Worm (Caenorhabditis elegans) whole organism, young adult: ENCODE measurements around the gene hpo-19.

Source experiments
- D2030.7 ChIP-seq: fragments of 200-800 bp; sonication (Bioruptor generic); IDR thresholded peaks from 2 replicates; pipeline ENCODE4 v1.3.6; 2022; ENCODE audit warnings: missing genetic modification reagents, missing genetic modification characterization, missing compliant biosample characterization
- F22D6.2 ChIP-seq: sonication (generic microtip); optimal IDR thresholded peaks from 2 replicates; lab custom pipeline; 2016; ENCODE audit warnings: mild to moderate bottlenecking, missing genetic modification characterization, missing compliant biosample characterization
- F49E8.2 ChIP-seq: sonication (generic microtip); optimal IDR thresholded peaks from 3 replicates; lab custom pipeline; 2017; ENCODE audit warnings: missing genetic modification characterization, mild to moderate bottlenecking, missing compliant biosample characterization, antibody characterized with exemption, moderate library complexity; ENCODE audit not compliant: insufficient read depth
- K11D2.4 ChIP-seq: fragments of 200-800 bp; sonication (Bioruptor generic); IDR thresholded peaks from 2 replicates; pipeline ENCODE4 v1.3.6; 2022; ENCODE audit warnings: missing genetic modification reagents, missing genetic modification characterization, missing compliant biosample characterization
- T07F8.4 ChIP-seq: sonication (generic microtip); optimal IDR thresholded peaks from 2 replicates; lab custom pipeline; 2016; ENCODE audit warnings: mild to moderate bottlenecking, missing genetic modification characterization, moderate library complexity, missing compliant biosample characterization
- T26A5.8 ChIP-seq: sonication (generic microtip); optimal IDR thresholded peaks from 2 replicates; lab custom pipeline; 2016; ENCODE audit warnings: missing genetic modification characterization, missing compliant biosample characterization
- Y53F4B.3 ChIP-seq: fragments of 200-800 bp; sonication (Bioruptor generic); IDR thresholded peaks from 2 replicates; pipeline ENCODE4 v1.3.6; 2022; ENCODE audit warnings: missing genetic modification reagents, missing genetic modification characterization, missing compliant biosample characterization
- Y67H2A.10 ChIP-seq: fragments of 200-800 bp; sonication (Bioruptor generic); conservative IDR thresholded peaks from 2 replicates; pipeline ENCODE4 v1.3.6; 2022; ENCODE audit warnings: missing genetic modification reagents, missing genetic modification characterization, missing compliant biosample characterization
- attf-3 ChIP-seq: fragments of 200-800 bp; sonication (Bioruptor generic); conservative IDR thresholded peaks from 2 replicates; pipeline ENCODE4 v1.3.6; 2022; ENCODE audit warnings: missing genetic modification reagents, missing genetic modification characterization, missing compliant biosample characterization
- bed-2 ChIP-seq: fragments of 200-800 bp; sonication (Bioruptor generic); IDR thresholded peaks from 2 replicates; pipeline ENCODE4 v1.3.6; 2022; ENCODE audit warnings: missing genetic modification reagents, missing genetic modification characterization, missing compliant biosample characterization
- ceh-100 ChIP-seq: fragments of 200-800 bp; sonication (Bioruptor generic); IDR thresholded peaks from 2 replicates; pipeline ENCODE4 v1.3.6; 2022; ENCODE audit warnings: missing genetic modification reagents, missing genetic modification characterization, missing compliant biosample characterization
- ceh-58 ChIP-seq: fragments of 200-800 bp; sonication (Bioruptor generic); IDR thresholded peaks from 2 replicates; pipeline ENCODE4 v1.3.6; 2022; ENCODE audit warnings: missing genetic modification characterization, missing compliant biosample characterization
- ceh-91 ChIP-seq: fragments of 200-800 bp; sonication (Bioruptor generic); IDR thresholded peaks from 2 replicates; pipeline ENCODE4 v1.3.6; 2022; ENCODE audit warnings: missing genetic modification reagents, missing genetic modification characterization, missing compliant biosample characterization
- chd-7 ChIP-seq: sonication (generic microtip); optimal IDR thresholded peaks from 2 replicates; lab custom pipeline; 2016; ENCODE audit warnings: mild to moderate bottlenecking, missing genetic modification characterization, moderate library complexity, missing compliant biosample characterization
- ekl-4 ChIP-seq: fragments of 200-800 bp; sonication (Bioruptor generic); IDR thresholded peaks from 2 replicates; pipeline ENCODE4 v1.3.6; 2022; ENCODE audit warnings: missing genetic modification reagents, missing genetic modification characterization, missing compliant biosample characterization
- ets-4 ChIP-seq: fragments of 200-800 bp; sonication (Bioruptor generic); optimal IDR thresholded peaks from 2 replicates; lab custom pipeline; 2018; ENCODE audit warnings: mild to moderate bottlenecking, missing genetic modification characterization, missing compliant biosample characterization
- gei-17 ChIP-seq: fragments of 200-800 bp; sonication (Bioruptor generic); optimal IDR thresholded peaks from 2 replicates; lab custom pipeline; 2018; ENCODE audit warnings: mild to moderate bottlenecking, missing genetic modification characterization, missing compliant biosample characterization
- him-1 ChIP-seq: sonication (generic microtip); optimal IDR thresholded peaks from 2 replicates; lab custom pipeline; 2016; ENCODE audit warnings: missing genotype, missing genetic modification reagents, missing genetic modification characterization, missing compliant biosample characterization
- hlh-12 ChIP-seq: sonication (generic microtip); optimal IDR thresholded peaks from 2 replicates; lab custom pipeline; 2016; ENCODE audit warnings: missing genetic modification characterization, missing compliant biosample characterization
- lsl-1 ChIP-seq: fragments of 200-800 bp; sonication (Bioruptor generic); optimal IDR thresholded peaks from 2 replicates; lab custom pipeline; 2018; ENCODE audit warnings: mild to moderate bottlenecking, missing genetic modification characterization, moderate library complexity, missing compliant biosample characterization
- madf-10 ChIP-seq: sonication (generic microtip); optimal IDR thresholded peaks from 2 replicates; lab custom pipeline; 2016; ENCODE audit warnings: mild to moderate bottlenecking, missing genetic modification characterization, missing compliant biosample characterization
- madf-3 ChIP-seq: fragments of 200-800 bp; sonication (Bioruptor generic); IDR thresholded peaks from 2 replicates; pipeline ENCODE4 v1.3.6; 2022; ENCODE audit warnings: missing genetic modification reagents, missing genetic modification characterization, missing compliant biosample characterization
- madf-6 ChIP-seq: fragments of 200-800 bp; sonication (Bioruptor generic); IDR thresholded peaks from 2 replicates; pipeline ENCODE4 v1.3.6; 2022; ENCODE audit warnings: missing genetic modification reagents, missing genetic modification characterization, missing compliant biosample characterization
- mcd-1 ChIP-seq: fragments of 200-800 bp; sonication (Bioruptor generic); IDR thresholded peaks from 2 replicates; pipeline ENCODE4 v1.3.6; 2022; ENCODE audit warnings: missing genetic modification reagents, missing genetic modification characterization, missing compliant biosample characterization
- mel-28 ChIP-seq: sonication (generic microtip); optimal IDR thresholded peaks from 2 replicates; lab custom pipeline; 2016; ENCODE audit warnings: borderline replicate concordance, mild to moderate bottlenecking, missing genetic modification characterization, missing compliant biosample characterization
- mes-4 ChIP-seq: sonication (generic microtip); optimal IDR thresholded peaks from 2 replicates; lab custom pipeline; 2016; ENCODE audit warnings: missing genotype, missing genetic modification characterization, missing compliant biosample characterization
- nfya-1 ChIP-seq: sonication (generic microtip); optimal IDR thresholded peaks from 2 replicates; lab custom pipeline; 2017; ENCODE audit warnings: antibody characterized with exemption, missing compliant biosample characterization, missing genetic modification characterization, borderline replicate concordance; ENCODE audit not compliant: insufficient read depth
- nfya-2 ChIP-seq: fragments of 200-800 bp; sonication (Bioruptor generic); IDR thresholded peaks from 2 replicates; pipeline ENCODE4 v1.3.6; 2022; ENCODE audit warnings: missing genetic modification reagents, missing genetic modification characterization, missing compliant biosample characterization
- nhr-80 ChIP-seq: sonication (generic microtip); optimal IDR thresholded peaks from 2 replicates; lab custom pipeline; 2016; ENCODE audit warnings: missing genetic modification characterization, missing compliant biosample characterization
- rcor-1 ChIP-seq: fragments of 200-800 bp; sonication (Bioruptor generic); IDR thresholded peaks from 2 replicates; pipeline ENCODE4 v1.3.6; 2022; ENCODE audit warnings: missing genetic modification reagents, missing genetic modification characterization, missing compliant biosample characterization
- repo-1 ChIP-seq: sonication (generic microtip); optimal IDR thresholded peaks from 2 replicates; lab custom pipeline; 2017; ENCODE audit warnings: mild to moderate bottlenecking, missing genetic modification characterization, missing compliant biosample characterization
- snpc-3.4 ChIP-seq: sonication (generic microtip); optimal IDR thresholded peaks from 2 replicates; lab custom pipeline; 2017; ENCODE audit warnings: missing genetic modification characterization, mild to moderate bottlenecking, missing compliant biosample characterization, antibody characterized with exemption, moderate library complexity, missing genotype, missing genetic modification reagents
- zfh-2 ChIP-seq: fragments of 200-800 bp; sonication (Bioruptor generic); conservative IDR thresholded peaks from 2 replicates; pipeline ENCODE4 v1.3.6; 2022; ENCODE audit warnings: missing genetic modification reagents, missing genetic modification characterization, missing compliant biosample characterization
- ztf-18 ChIP-seq: sonication (generic microtip); optimal IDR thresholded peaks from 2 replicates; lab custom pipeline; 2016; ENCODE audit warnings: missing genotype, mild to moderate bottlenecking, missing genetic modification characterization, missing compliant biosample characterization
- ztf-28 ChIP-seq: fragments of 200-800 bp; sonication (Bioruptor generic); IDR thresholded peaks from 2 replicates; pipeline ENCODE4 v1.3.6; 2022; ENCODE audit warnings: missing genetic modification reagents, missing genetic modification characterization, missing compliant biosample characterization

hpo-19 gene

DNA sequence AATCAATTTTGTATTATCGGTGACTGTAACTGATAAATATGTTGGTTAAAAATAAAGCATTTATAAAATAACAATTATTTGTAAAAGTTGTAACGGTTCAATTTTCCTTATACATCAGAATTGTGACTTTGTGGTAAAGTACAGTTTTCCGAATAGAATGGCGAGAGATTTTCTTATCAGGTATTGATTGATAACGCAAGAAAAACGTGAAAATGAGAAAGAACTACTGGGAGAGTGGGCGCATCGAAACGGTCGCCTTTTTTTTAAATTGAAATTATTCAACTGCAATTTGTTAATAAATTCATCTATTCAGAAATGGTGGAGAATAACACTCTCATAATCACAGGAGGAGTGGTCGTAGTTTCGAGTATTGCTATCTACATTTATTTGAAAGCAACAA, at the start of gene hpo-19:
hpo-19 (plus strand) TSS at position 314 of the 400 bp plus-strand sequence.
- TF ChIP-seq Y53F4B.3 (GFP tag; lab: Robert Waterston, UW) (no peak), gei-17 (GFP tag; lab: Kevin White, UChicago) (no peak), T07F8.4 (no peak), madf-6 (peak; percentile 26; the same call in 1 of the 2 replicates), attf-3 (no peak), snpc-3.4 (tag; lab: Kevin White, UChicago) (peak; percentile 45), ceh-100 (GFP tag; lab: Robert Waterston, UW) (no peak), nhr-80 (tag; lab: Kevin White, UChicago) (peak; percentile 61), ekl-4 (GFP tag; lab: Robert Waterston, UW) (peak; percentile 19; the same call in 1 of the 2 replicates), madf-3 (GFP tag; lab: Robert Waterston, UW) (0 out of 2 replicates have a peak, but pooled peaks have one; percentile 54), mes-4 (tag; lab: Kevin White, UChicago) (no peak), F49E8.2 (tag; lab: Kevin White, UChicago) (peak; percentile 35)

DNA sequence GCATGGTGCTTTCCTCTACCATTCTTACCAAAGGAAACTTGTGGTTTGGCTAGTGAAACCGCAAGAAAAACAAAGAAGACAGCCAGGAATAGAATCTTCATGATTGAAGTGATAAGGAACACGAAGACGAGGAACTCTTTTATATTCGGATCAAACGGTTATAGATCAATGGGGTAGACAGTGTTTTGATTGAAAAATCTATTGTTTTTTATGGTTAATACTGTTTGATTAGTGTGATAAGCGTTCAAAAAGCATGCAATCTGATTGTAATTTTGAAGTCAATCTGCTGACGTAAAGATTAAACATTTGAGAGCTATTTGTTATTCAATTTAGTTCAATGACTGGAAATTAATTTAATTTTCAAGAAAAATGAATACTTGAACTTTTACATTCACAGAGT, 46.8 kb upstream of the hpo-19 start, which contains the start of gene F57F4.2:
F57F4.2 (minus strand) TSS at position 101 of the 400 bp plus-strand sequence.
- no peak for TF ChIP-seq lsl-1
- no peak for TF ChIP-seq mel-28
- no peak for TF ChIP-seq ceh-58 (GFP tag; lab: Robert Waterston, UW)
- TF ChIP-seq zfh-2 (GFP tag; lab: Robert Waterston, UW) = no peak
- TF ChIP-seq K11D2.4 = no peak
- no peak for TF ChIP-seq ztf-28 (GFP tag; lab: Robert Waterston, UW)
- no peak for TF ChIP-seq nfya-1 (tag; lab: Kevin White, UChicago)
- TF ChIP-seq snpc-3.4 (tag; lab: Kevin White, UChicago) = no peak

DNA sequence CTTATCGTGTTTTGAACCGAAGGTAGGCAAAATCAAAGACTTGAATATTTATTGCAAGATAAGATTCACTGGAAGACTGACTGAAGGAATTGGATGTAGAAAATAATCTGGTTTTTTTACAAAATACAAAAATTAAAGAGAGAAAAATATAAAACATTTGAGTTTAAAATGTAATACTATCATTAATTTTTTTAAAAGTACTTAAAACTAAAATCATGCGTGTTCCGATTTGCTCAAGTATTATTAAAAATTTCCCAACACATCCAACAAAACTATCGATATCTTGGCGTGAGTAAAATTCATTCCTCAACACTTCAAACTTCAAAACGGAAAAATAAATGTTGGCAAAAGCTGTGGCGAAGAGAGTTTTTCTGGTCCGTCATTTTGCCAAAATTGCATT, 46.3 kb upstream of the hpo-19 start, which contains the start of gene F57F4.1:
F57F4.1 (plus strand) TSS at position 301 of the 400 bp plus-strand sequence.
- TF ChIP-seq ceh-91 (GFP tag; lab: Robert Waterston, UW) (no peak), D2030.7 (GFP tag; lab: Robert Waterston, UW) (no peak), him-1 (no peak), mcd-1 (GFP tag; lab: Robert Waterston, UW) (no peak), madf-10 (no peak)

DNA sequence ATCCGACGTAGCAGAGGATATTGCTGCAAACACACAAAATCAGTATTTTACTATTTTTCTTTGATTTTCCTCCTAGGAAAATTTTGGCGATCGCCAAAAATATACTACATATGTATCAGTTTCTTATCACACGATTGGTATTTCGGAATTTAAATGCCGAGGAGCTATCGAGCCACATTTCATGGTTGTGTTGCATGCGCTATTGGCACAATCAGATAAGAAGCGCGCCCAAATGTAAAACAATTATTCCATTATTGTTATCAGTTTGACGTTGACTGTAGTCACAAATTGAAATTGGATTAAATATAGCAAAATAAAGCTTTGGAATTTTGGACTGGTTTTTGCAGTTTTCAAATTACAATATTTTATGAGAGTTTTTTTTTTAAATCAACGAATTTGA, 37.5 kb upstream of the hpo-19 start:
- TF ChIP-seq ztf-18 (tag; lab: Kevin White, UChicago) (no peak), T26A5.8 (no peak), madf-10 (no peak), nhr-80 (tag; lab: Kevin White, UChicago) (peak; percentile 75), rcor-1 (GFP tag; lab: Robert Waterston, UW) (no peak), snpc-3.4 (tag; lab: Kevin White, UChicago) (no peak), bed-2 (no peak), ceh-91 (GFP tag; lab: Robert Waterston, UW) (no peak), lsl-1 (no peak), nfya-2 (GFP tag; lab: Robert Waterston, UW) (no peak), F22D6.2 (tag; lab: Kevin White, UChicago) (no peak), Y67H2A.10 (GFP tag; lab: Robert Waterston, UW) (no peak), chd-7 (tag; lab: Kevin White, UChicago) (no peak), hlh-12 (tag; lab: Kevin White, UChicago) (no peak), repo-1 (no peak), ets-4 (peak; percentile 5)
